Worm (Caenorhabditis elegans) whole organism, mixed stage, embryonic: ENCODE results near the gene ssp-36.

Source experiments
- ces-1 ChIP-seq: fragments of 150-350 bp; optimal IDR thresholded peaks from 2 replicates; lab custom pipeline; 2014; ENCODE audit warnings: missing biosample characterization, missing genetic modification reagents, missing genetic modification characterization
- cnd-1 ChIP-seq: fragments of 200-800 bp; sonication (Bioruptor generic); optimal IDR thresholded peaks from 2 replicates; lab custom pipeline; 2018; ENCODE audit warnings: mild to moderate bottlenecking, missing genetic modification characterization, missing compliant biosample characterization
- drap-1 ChIP-seq: fragments of 200-800 bp; sonication (Bioruptor generic); optimal IDR thresholded peaks from 3 replicates; lab custom pipeline; 2018; ENCODE audit warnings: mild to moderate bottlenecking, missing genetic modification characterization, missing compliant biosample characterization
- elt-1 ChIP-seq: sonication (generic microtip); optimal IDR thresholded peaks from 2 replicates; lab custom pipeline; 2017; ENCODE audit warnings: missing genetic modification characterization, mild to moderate bottlenecking, missing compliant biosample characterization, antibody characterized with exemption, moderate library complexity, borderline replicate concordance; ENCODE audit not compliant: insufficient read depth
- elt-3 ChIP-seq: fragments of 150-350 bp; optimal IDR thresholded peaks from 2 replicates; lab custom pipeline; 2014; ENCODE audit warnings: missing biosample characterization, missing genetic modification characterization
- lin-13 ChIP-seq: fragments of 150-350 bp; optimal IDR thresholded peaks from 2 replicates; lab custom pipeline; 2014; ENCODE audit warnings: missing biosample characterization, missing genetic modification characterization
- mep-1 ChIP-seq: fragments of 150-350 bp; optimal IDR thresholded peaks from 2 replicates; lab custom pipeline; 2017; ENCODE audit warnings: missing biosample characterization, missing genetic modification reagents, missing genetic modification characterization, inconsistent platforms
- nhr-237 ChIP-seq: fragments of 150-350 bp; optimal IDR thresholded peaks from 2 replicates; lab custom pipeline; 2014; ENCODE audit warnings: missing biosample characterization, missing genetic modification characterization
- nhr-76 ChIP-seq: sonication (generic microtip); optimal IDR thresholded peaks from 2 replicates; lab custom pipeline; 2017; ENCODE audit warnings: missing biosample characterization, missing genetic modification characterization
- pha-4 ChIP-seq: fragments of 150-350 bp; optimal IDR thresholded peaks from 2 replicates; lab custom pipeline; 2018; ENCODE audit warnings: missing biosample characterization, missing genetic modification reagents, missing genetic modification characterization
- snpc-4 ChIP-seq: fragments of 150-350 bp; optimal IDR thresholded peaks from 2 replicates; lab custom pipeline; 2014; ENCODE audit warnings: missing biosample characterization, missing genetic modification characterization
- sptf-1 ChIP-seq: sonication (generic microtip); optimal IDR thresholded peaks from 2 replicates; lab custom pipeline; 2017; ENCODE audit warnings: mild to moderate bottlenecking, missing genetic modification characterization, moderate library complexity, missing compliant biosample characterization
- unc-62 ChIP-seq: fragments of 150-350 bp; optimal IDR thresholded peaks from 2 replicates; lab custom pipeline; 2014; ENCODE audit warnings: missing biosample characterization, missing genetic modification reagents, missing genetic modification characterization
- ztf-11 ChIP-seq: fragments of 150-350 bp; optimal IDR thresholded peaks from 2 replicates; lab custom pipeline; 2014; ENCODE audit warnings: missing biosample characterization, missing genetic modification characterization

DNA sequence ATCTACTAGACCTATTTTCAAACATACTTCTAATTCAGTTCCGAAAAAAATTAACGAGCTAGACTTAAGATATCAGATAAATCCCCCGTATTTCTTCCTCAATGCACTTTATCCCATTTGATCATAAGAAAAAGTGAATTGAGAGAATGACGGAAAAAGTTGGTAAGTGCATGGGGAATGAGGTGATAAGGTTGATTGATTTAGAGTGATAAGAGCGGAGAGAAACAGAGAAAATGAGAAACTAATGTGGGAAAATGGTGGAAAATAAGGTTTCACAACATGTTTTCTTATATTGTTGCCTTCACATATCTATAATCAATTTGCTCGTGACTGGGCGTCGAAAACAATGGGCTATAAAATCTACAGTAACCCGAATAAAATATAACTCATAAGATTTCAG, 30.4 kb downstream of the ssp-36 start:
- TF ChIP-seq elt-1 (no peak), elt-3 (tag; lab: Kevin White, UChicago) (no peak), pha-4 (no peak), unc-62 (GFP tag; lab: Kevin White, UChicago) (no peak), mep-1 (tag; lab: Kevin White, UChicago) (no peak), sptf-1 (no peak), cnd-1 (no peak), ztf-11 (no peak), ces-1 (GFP tag; lab: Kevin White, UChicago) (no peak), nhr-237 (tag; lab: Kevin White, UChicago) (no peak), snpc-4 (no peak), lin-13 (tag; lab: Kevin White, UChicago) (no peak), drap-1 (GFP tag; lab: Kevin White, UChicago) (no peak), nhr-76 (tag; lab: Kevin White, UChicago) (no peak)
